Worm (Caenorhabditis elegans): ENCODE data around the gene bigr-1.
A peak's percentile ranks its signal among the peaks of the same experiment; 100 is the strongest.

The bigr-1 gene

DNA sequence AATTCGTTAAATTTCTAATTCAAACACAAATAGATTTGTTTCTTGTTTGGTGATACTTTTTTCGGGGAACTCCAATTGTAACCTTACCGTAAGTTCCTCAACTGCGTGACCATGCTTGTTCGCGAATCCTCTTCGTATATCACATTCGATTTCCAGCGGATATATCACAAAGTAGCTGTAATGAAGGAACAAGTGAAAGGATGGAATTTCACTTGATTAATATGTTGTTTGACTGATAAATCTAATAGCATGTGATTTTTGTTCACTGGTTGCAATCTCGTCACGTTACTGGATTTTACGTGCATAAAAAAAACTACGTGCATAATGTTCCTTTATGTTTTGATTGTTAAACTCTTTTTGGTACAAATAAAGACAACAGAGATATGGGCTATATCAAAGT lies 19.8 kb upstream of the bigr-1 start:
- TF ChIP-seq snpc-1.2 (GFP tag; IDR thresholded peaks at IDR 0.05), result no peak
- TF ChIP-seq aha-1 (tag), result peak; percentile 65
- no peak for TF ChIP-seq ctbp-1 (GFP tag; IDR thresholded peaks at IDR 0.05)
- TF ChIP-seq nhr-28 (tag; optimal IDR thresholded peaks at IDR 0.05), result peak; percentile 5

DNA sequence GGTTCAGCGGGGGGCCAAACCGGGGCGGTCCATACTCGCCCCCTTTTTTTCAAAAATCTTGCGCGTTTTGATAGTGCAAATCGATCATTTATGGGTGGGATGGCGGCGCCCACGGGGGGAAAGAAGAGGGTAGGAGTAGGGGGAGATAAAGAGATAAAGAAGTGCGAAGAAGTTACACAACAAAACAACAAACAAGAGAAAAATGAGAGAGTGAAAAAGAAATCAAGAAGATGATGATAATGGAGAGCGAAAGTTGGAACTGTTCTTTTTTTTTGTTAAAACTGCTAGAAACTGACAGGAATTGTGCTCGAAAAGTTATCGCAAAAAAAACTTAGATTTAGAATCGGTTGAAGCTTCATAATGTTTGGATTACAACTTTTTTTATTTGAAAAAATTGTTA lies 19.1 kb upstream of the bigr-1 start, which contains the start of gene ptr-13:
Gene ptr-13, minus strand, starts transcription at position 92 of the 400 bp plus-strand sequence.
- TF ChIP-seq aha-1 (tag) (peak; percentile 6), nhr-28 (tag; optimal IDR thresholded peaks at IDR 0.05) (peak; percentile 41), nhr-11 (tag; optimal IDR thresholded peaks at IDR 0.05) (no peak)

DNA sequence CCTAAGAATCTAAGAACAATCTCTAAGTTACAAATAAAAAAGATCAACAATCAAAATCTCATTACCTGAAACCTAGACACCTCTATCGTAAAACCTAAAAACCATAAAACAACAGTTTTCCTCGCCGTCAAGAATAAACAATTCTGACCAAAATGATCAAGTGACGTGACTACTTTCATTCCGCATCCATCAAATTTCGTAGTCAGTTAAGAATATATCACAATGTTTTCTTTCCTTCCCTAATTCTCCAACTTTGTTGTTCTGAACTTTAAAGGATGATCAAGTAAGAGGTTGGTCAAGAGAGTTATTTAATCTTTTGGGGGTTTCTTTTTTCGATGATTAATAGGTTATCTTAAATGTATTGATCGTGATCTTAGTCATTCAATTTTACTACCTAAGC lies 18.2 kb upstream of the bigr-1 start:
- no peak for TF ChIP-seq F10B5.3 (tag; optimal IDR thresholded peaks at IDR 0.05)
- TF ChIP-seq madf-5 (GFP tag; IDR thresholded peaks at IDR 0.05), result no peak
- no peak for TF ChIP-seq Y105C5A.15 (GFP tag; IDR thresholded peaks at IDR 0.05)
- TF ChIP-seq nhr-28 (tag; optimal IDR thresholded peaks at IDR 0.05), result peak; percentile 67
- peak; percentile 23 for TF ChIP-seq hlh-30 (tag; optimal IDR thresholded peaks at IDR 0.05; ENCODE audit: insufficient read depth)
- no peak for TF ChIP-seq zag-1 (tag; optimal IDR thresholded peaks at IDR 0.05)
- no peak for TF ChIP-seq egl-27 (tag; optimal IDR thresholded peaks at IDR 0.05)

DNA sequence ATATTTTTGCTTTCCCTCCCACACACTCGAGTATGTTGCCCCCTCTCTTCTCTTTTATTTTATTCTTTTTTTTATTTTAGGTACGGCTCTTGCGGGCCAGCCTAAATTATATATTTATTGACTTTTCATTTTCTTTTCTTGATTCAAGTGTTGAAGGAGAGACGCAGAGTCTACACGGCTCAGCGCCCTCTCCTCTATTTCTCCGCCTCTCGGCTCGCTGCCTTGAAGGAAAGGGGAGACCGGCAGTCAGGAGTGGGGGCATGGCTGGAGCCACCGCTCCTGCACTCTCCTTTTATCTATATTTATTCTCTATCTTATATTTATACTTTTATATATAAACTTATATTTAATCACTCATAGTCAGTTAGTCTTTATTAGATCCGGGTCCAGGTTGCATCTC lies 15.0 kb upstream of the bigr-1 start:
- TF ChIP-seq hlh-30 (tag; optimal IDR thresholded peaks at IDR 0.05; ENCODE audit: insufficient read depth) (peak; percentile 13), mes-2 (tag; optimal IDR thresholded peaks at IDR 0.05; ENCODE audit: poor library complexity, severe bottlenecking) (peak; percentile 3), unc-130 (GFP tag; optimal IDR thresholded peaks at IDR 0.05) (no peak), daf-16 (GFP tag; optimal IDR thresholded peaks at IDR 0.05) (no peak), daf-16 (tag; optimal IDR thresholded peaks at IDR 0.05) (peak; percentile 29), pha-4 (GFP tag; IDR thresholded peaks at IDR 0.05) (peak; percentile 32; the same call in 1 of the 2 replicates), pha-4 (tag; optimal IDR thresholded peaks at IDR 0.05) (no peak), tag-97 (GFP tag; IDR thresholded peaks at IDR 0.05) (no peak), set-16 (GFP tag; IDR thresholded peaks at IDR 0.05) (peak; percentile 79), lsy-2 (tag; optimal IDR thresholded peaks at IDR 0.05) (peak in 1 of 2 experiments; percentile 14), mdl-1 (tag; optimal IDR thresholded peaks at IDR 0.05) (no peak), dve-1 (tag; optimal IDR thresholded peaks at IDR 0.05; ENCODE audit: insufficient read depth) (peak; percentile 16)

DNA sequence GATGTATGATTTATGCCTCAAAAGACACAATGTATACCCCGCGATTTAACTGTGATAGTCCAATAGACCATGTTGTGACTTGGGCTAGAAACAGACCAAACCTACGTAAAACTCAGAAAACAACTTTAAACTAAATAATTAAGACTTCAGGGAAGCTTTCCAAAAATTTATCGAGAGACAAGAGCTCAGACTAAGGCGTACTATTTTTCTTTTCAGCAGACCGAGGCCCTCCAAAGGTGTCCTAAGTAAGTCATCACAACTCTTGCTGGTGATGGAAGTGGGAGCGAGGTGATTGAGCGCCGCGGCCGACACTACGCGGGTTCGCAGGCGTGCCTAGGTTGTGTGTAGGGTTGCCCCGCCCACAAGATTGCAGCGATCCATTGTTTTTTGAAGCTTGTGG lies 14.4 kb upstream of the bigr-1 start:
- TF ChIP-seq fkh-10 (GFP tag; optimal IDR thresholded peaks at IDR 0.05) (no peak), aha-1 (tag) (peak; percentile 97), dmd-8 (GFP tag; IDR thresholded peaks at IDR 0.05) (0 out of 2 replicates have a peak, but pooled peaks have one; percentile 26), madf-9 (GFP tag; conservative IDR thresholded peaks at IDR 0.05) (peak; percentile 26; the same call in 1 of the 2 replicates), hif-1 (tag; optimal IDR thresholded peaks at IDR 0.05) (peak in 1 of 2 experiments; percentile 11), tra-1 (GFP tag; IDR thresholded peaks at IDR 0.05) (no peak), unc-62 (GFP tag; optimal IDR thresholded peaks at IDR 0.05 in 1 of 2) (no peak), unc-62 (tag; optimal IDR thresholded peaks at IDR 0.05) (no peak), aly-2 (tag; optimal IDR thresholded peaks at IDR 0.05) (peak; percentile 15), nhr-6 (tag; optimal IDR thresholded peaks at IDR 0.05) (peak; percentile 28), set-16 (GFP tag; IDR thresholded peaks at IDR 0.05) (peak; percentile 65), ama-1 (optimal IDR thresholded peaks at IDR 0.05) (peak; percentile 96), pha-4 (GFP tag; IDR thresholded peaks at IDR 0.05) (peak; percentile 55; the same call in 1 of the 2 replicates), pha-4 (tag; optimal IDR thresholded peaks at IDR 0.05) (no peak), dve-1 (tag; optimal IDR thresholded peaks at IDR 0.05; ENCODE audit: insufficient read depth) (peak; percentile 78), ztf-7 (tag; optimal IDR thresholded peaks at IDR 0.05) (no peak), mxl-3 (GFP tag; optimal IDR thresholded peaks at IDR 0.05) (peak; percentile 41), sdz-12 (GFP tag; optimal IDR thresholded peaks at IDR 0.05) (peak; percentile 62), dmd-6 (GFP tag; IDR thresholded peaks at IDR 0.05) (peak; percentile 50), Y75B8A.6 (GFP tag; IDR thresholded peaks at IDR 0.05) (no peak), snpc-4 (tag; optimal IDR thresholded peaks at IDR 0.05) (peak; percentile 92), jun-1 (tag; optimal IDR thresholded peaks at IDR 0.05) (no peak), nhr-11 (tag; optimal IDR thresholded peaks at IDR 0.05) (peak; percentile 9), spr-3 (GFP tag; optimal IDR thresholded peaks at IDR 0.05) (peak; percentile 55), F37D6.2 (tag; optimal IDR thresholded peaks at IDR 0.05) (no peak), ceh-32 (tag; optimal IDR thresholded peaks at IDR 0.05; ENCODE audit: poor library complexity) (no peak), arid-1 (GFP tag; conservative IDR thresholded peaks at IDR 0.05) (peak; percentile 68), mdl-1 (tag; optimal IDR thresholded peaks at IDR 0.05) (peak; percentile 13 to 24)
